Fruit fly (Drosophila melanogaster) whole organism, wandering third instar larva: Measurements from ENCODE around the gene yellow-e3.

ENCODE experiments used
- Dfd ChIP-seq: fragments of >200 bp; optimal IDR thresholded peaks from 2 replicates; lab custom pipeline; 2017; ENCODE audit warnings: missing biosample characterization, missing genetic modification characterization
- Vsx2 ChIP-seq: fragments of 200-300, 225-300 bp; sonication (Bioruptor generic); optimal IDR thresholded peaks from 2 replicates; lab custom pipeline; 2018; ENCODE audit warnings: missing biosample characterization, missing genetic modification characterization; ENCODE audit not compliant: partially characterized antibody
- br ChIP-seq: fragments of 200-800 bp; sonication (Bioruptor generic); optimal IDR thresholded peaks from 2 replicates; lab custom pipeline; 2016; ENCODE audit warnings: missing biosample characterization, missing genetic modification characterization
- ey ChIP-seq: fragments of 200-800 bp; sonication (Bioruptor generic); optimal IDR thresholded peaks from 2 replicates; lab custom pipeline; 2016; ENCODE audit warnings: missing biosample characterization, missing genetic modification characterization
- h ChIP-seq: fragments of 200-800 bp; sonication (Bioruptor generic); optimal IDR thresholded peaks from 3 replicates; lab custom pipeline; 2016; ENCODE audit warnings: missing biosample characterization, mild to moderate bottlenecking, missing genetic modification characterization
- jim ChIP-seq: fragments of 175-275, 200-325 bp; sonication (Bioruptor generic); optimal IDR thresholded peaks from 2 replicates; lab custom pipeline; 2016; ENCODE audit warnings: missing biosample characterization, mild to moderate bottlenecking, missing genetic modification characterization
- lola ChIP-seq: fragments of >200 bp; optimal IDR thresholded peaks from 2 replicates; lab custom pipeline; 2017; ENCODE audit warnings: missing biosample characterization, missing genetic modification characterization
- pan ChIP-seq: fragments of >200 bp; optimal IDR thresholded peaks from 2 replicates; lab custom pipeline; 2017
- psq ChIP-seq: fragments of 200-800 bp; sonication (Bioruptor generic); optimal IDR thresholded peaks from 3 replicates; lab custom pipeline; 2017; ENCODE audit warnings: missing biosample characterization, mild to moderate bottlenecking, missing genetic modification characterization, moderate library complexity

DNA sequence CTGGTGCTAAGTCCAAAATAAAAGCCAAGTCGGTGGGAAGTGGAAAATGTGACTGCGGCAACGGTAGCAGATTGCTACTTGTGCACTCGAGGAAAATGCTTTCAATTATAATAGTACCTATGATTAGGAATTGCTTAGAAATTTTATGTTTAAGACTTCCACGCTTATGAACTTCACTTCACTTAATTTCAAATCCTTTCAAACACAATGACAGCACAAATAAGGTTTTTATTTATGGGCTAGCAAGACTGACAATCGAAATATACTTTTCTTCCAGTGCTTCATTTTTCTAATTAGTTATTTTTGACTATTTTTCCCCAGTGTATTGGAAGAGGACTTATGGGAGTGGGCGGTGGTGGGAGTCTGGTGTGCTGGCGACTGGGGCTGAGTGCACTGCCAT, 43.7 kb upstream of the yellow-e3 start:
- no peak for TF ChIP-seq h
- TF ChIP-seq psq, result no peak
- TF ChIP-seq lola, result no peak
- no peak for TF ChIP-seq ey (GFP tag; lab: Kevin White, UChicago)
- no peak for TF ChIP-seq br (GFP tag; lab: Kevin White, UChicago)
- no peak for TF ChIP-seq Dfd (GFP tag; lab: Kevin White, UChicago)
- no peak for TF ChIP-seq Vsx2 (GFP tag; lab: Kevin White, UChicago)
- no peak for TF ChIP-seq pan (lab: Kevin White, UChicago)
- no peak for TF ChIP-seq jim (GFP tag; lab: Kevin White, UChicago)
